Worm (Caenorhabditis elegans): Measurements from ENCODE around the gene srv-25.
A peak's percentile ranks its signal among the peaks of the same experiment; 100 is the strongest.
"Not testable (repeated sequence)": the region's sequence is repeated elsewhere in the genome, so short reads cannot be mapped to it uniquely, and the experiment has no call there.

The srv-25 gene

DNA sequence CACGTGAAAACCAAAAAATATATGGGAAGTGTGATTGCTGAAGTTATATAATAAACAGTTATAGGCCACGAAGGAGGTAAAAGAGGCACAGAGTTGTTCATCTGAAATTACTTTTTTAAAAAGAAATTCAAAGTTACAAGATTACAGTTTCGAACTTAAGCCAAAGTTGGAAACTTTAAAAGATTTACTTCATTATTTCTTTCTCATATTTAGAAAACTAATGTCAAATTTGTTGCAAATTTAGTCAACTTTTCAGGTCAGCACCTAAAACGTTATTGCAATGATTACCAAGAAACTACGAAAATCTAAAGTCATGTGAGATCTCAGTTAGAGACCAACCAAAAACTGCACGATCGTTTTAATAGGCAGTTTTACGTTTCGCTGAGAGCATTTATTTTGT lies at the start of gene srv-25:
Gene srv-25, minus strand, starts transcription at position 101 of the 400 bp plus-strand sequence.
- TF ChIP-seq unc-62 (GFP tag; optimal IDR thresholded peaks at IDR 0.05), result no peak

DNA sequence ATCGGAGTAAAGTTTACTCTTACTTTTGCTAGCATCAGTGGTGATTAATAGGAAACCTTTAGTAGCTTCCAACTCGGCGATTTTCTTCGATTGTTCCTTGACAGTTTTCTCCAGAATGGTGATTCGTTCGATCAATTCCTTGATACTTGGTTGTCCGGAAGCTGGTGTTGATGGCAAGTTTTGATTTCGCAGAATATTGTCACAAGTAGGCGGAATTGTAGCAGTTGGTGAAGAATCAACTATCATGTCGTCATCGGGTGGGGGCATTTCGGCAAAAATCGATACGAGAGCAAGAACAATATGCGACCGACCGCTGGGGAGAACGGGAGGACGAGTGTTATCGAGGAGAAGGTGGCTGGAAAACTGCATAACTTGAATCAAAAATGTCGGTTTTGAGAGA lies 43.7 kb upstream of the srv-25 start, which contains the start of gene Y73B6BL.289:
Gene Y73B6BL.289, plus strand, starts transcription at position 301 of the 400 bp plus-strand sequence.
- TF ChIP-seq unc-62 (GFP tag; optimal IDR thresholded peaks at IDR 0.05), result not testable (repeated sequence)

DNA sequence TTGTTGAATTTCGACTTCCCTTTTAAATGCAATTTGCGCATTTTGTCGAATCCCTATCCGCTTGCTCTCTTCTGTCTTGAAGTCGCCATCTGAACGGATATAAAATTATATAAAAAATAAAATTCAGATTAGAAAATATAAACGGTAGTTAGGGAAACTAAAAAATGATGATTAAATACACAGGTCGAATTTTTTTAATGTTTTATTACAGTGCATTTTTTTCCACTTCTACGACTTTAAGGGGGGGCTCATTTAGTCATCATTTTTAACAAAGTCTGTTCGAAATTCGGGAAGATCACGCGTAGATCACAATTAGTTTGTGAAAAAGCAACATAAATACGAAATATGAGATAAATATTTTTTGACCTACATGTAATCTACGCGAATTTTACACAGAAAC lies 39.3 kb upstream of the srv-25 start, which contains the start of gene Y73B6BL.14:
Gene Y73B6BL.14, minus strand, starts transcription at position 101 of the 400 bp plus-strand sequence.
- TF ChIP-seq unc-62 (GFP tag; optimal IDR thresholded peaks at IDR 0.05), result no peak

DNA sequence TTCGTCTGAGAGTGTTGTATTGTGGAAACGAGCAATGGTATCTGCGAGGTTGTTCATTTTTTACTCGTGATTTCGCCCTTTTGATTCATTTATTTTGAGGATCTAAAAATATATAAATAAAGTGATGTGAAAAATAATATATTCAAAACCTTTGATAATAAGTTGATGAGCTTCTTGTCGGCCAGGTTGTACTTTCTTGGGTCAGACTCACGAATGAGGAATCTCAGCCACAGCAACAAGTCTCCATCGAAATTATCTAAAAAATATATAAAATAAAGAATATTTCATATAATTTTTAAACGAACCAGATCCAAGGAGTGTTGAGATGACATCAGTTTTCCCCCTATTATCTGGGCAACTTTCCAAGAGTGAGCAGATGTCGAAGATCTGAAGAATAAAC lies 38.9 kb upstream of the srv-25 start, which contains the start of gene Y73B6BL.288:
Gene Y73B6BL.288, minus strand, starts transcription at position 101 of the 400 bp plus-strand sequence.
- TF ChIP-seq unc-62 (GFP tag; optimal IDR thresholded peaks at IDR 0.05), result no peak

DNA sequence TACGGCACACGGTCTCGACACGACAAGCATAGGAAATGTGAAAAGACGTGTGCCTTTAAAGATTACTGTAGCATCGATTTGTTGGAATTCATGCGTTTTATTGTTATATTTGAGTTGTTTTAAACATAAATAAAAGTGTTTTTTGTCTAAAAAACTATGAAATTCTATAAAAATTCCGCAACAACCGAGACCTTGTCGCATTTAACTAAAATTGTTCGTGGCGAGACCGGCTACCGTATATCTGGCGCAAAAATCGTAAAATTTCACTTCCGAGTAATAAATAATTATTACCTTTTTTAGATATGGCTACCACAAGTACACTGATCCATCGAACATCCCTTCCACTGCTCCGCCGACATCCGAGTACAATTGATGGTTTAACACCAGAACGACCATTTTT lies 33.8 kb upstream of the srv-25 start, which contains the start of gene ipla-6:
Gene ipla-6, plus strand, starts transcription at position 301 of the 400 bp plus-strand sequence.
- TF ChIP-seq unc-62 (GFP tag; optimal IDR thresholded peaks at IDR 0.05), result no peak

DNA sequence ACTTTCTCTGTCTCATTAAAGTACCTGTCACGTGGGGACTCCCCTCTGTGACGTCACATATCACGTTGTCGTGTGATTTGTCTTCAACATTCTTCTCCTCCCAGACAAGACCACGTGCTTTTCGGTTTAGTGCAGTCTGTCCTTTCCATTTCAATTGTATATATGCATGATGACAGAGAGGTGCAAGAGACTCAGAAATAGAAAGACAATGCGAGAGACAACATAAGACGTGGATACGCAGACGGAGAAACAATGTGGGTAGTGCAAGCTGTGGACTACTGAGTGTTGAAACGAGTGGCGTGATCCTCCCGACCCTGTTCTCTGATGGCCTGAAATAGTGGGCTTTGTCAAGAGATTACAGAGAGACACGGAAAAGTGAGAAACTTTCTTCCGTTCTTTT lies 33.2 kb upstream of the srv-25 start:
- TF ChIP-seq unc-62 (GFP tag; optimal IDR thresholded peaks at IDR 0.05), result peak; percentile 21

DNA sequence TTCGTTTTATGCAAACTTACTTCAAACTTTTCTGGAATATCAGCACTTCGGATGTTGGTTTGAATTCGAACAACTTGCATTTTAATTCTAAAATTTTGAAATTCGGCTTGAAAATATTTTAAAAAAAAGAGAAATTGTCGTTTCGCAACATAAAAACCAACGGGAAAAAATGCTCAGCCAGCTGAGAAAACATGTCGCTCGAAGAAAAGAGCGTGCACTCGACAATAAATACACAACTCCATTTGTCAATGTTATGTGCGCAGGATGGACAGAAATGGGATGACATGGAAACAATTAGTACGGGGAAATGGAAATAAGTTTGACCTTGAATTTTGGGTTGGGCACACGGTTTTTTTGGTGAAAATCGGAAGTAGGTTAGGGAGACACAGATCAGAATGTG lies 32.4 kb upstream of the srv-25 start, which contains the start of gene mif-4:
Gene mif-4, minus strand, starts transcription at position 87 of the 400 bp plus-strand sequence.
- no peak for TF ChIP-seq unc-62 (GFP tag; optimal IDR thresholded peaks at IDR 0.05)

DNA sequence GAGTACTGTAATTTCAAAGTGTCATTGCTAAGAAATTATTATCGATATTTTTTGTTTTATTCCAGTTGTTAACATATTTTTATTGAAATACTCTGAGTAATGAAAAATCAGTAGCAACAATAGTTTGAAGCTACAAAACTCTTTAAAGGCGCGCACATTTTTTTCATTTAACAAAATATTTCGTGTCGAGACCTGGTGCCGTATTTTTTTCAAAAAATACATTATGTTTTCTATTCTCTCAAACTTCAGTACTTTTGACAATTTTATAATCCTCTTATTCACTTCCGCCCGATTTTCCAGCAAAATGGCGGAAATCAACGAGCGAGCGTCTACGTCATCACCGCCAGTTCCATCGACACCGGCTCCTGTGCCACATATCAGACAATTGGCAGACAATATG lies 30.4 kb upstream of the srv-25 start, which contains the start of gene blos-2:
Gene blos-2, plus strand, starts transcription at position 301 of the 400 bp plus-strand sequence.
- TF ChIP-seq unc-62 (GFP tag; optimal IDR thresholded peaks at IDR 0.05), result no peak

DNA sequence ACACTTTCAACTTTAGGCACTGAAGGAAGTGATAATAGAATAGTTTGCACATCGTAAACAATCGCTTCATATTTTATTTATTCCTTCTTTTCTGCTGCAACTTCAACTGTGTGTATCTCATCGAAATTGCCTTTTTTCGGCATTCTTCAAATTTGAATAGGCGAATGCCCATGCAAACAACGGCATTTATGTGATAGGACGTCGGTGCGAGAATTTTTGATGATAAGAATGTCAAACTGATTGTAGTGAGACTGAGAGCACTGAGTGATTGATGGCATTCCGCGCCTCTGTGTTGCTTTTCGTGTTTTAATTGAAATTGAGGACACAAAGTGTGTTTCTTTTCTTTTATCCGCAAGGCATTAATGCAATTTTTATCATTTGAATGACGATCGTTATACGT lies 27.2 kb upstream of the srv-25 start:
- TF ChIP-seq unc-62 (GFP tag; optimal IDR thresholded peaks at IDR 0.05), result no peak

DNA sequence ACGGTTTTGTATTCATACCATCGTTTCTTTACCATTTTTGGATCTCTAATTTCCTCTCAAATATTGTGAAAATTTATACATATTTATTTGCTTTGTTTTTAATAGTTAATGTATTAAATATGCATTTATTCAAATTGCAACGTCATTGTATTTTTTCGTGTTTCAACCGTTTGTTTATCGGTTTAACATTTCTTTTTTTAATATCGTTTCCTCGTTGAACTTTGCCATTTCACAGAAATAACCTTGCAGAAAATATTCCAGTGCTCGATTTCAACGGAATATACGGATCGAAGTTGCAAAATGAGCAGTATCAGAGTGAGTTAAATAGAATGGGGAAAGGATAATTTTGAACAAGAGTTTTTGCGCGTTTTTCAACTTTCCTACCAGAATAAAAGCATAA lies 25.8 kb upstream of the srv-25 start, which contains the start of gene seu-1:
Gene seu-1, plus strand, starts transcription at position 301 of the 400 bp plus-strand sequence.
- no peak for TF ChIP-seq unc-62 (GFP tag; optimal IDR thresholded peaks at IDR 0.05)

DNA sequence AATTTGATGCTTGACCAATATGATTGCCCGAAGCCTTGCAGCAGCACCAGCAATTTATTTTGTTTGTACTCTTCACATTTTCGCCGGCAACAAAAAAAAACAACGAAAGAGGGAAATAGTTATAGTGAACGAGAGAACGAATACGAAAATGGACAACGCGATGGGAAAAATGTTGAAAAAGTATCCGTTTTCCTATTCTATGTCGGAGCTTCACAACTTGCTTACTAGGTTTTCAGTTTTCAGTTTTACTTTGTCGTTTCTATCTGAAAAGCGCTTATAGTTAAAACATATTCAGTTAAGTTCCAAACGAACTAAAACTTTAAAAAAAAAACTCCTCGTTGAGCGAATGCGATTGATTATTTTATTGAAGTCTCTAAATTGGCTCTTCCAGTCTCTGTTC lies 24.7 kb upstream of the srv-25 start:
- TF ChIP-seq unc-62 (GFP tag; optimal IDR thresholded peaks at IDR 0.05), result no peak

DNA sequence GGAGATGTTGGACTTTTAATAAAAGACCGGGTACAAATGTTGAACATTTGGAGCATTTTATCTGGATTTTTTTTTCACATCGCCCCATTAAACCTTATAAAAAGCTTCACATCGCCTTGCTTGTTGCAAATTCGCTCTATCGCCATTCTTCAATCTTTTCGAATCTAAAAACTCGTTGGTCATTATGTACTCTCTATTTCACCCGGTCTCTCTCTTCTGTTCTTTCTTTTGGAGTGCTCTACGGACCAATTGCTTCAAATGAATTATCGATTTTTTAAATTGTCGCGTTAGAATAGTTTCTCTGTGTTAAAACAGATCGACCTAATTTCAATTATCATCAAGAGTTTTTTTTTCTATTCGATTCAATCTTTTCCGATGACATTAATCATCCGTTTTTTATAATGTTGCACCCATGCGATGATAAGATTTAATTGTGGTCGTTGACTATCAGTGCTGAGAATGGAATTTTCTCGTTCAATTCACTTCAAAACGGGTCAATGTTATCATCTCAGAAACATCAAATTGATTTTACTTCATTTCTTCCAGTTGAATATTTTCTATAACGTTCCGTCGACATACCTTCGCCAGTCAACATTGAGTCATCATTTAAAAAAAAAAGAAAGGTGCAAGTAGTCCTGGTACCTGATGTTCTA lies 23.9 kb upstream of the srv-25 start:
- TF ChIP-seq unc-62 (GFP tag; optimal IDR thresholded peaks at IDR 0.05), result no peak

DNA sequence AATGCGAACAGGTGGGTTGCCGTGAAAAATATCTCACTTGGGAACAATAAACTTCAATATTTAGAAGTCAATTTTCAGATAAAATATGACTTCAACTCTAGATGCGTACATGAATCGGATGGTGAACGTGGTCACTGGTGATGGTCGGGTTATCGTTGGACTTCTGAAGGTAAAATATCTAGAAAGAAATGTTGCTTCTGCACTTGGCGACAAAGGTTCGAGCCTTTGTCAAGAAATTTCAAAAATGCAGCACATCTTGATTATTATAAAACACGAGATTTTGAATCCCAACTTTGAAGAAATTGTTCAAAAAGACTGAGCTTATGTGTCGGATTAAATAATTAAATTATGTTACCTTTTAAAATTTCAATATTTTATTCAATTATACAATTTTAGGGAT lies 22.9 kb upstream of the srv-25 start, which contains the start of gene lsm-8:
Gene lsm-8, plus strand, starts transcription at position 79 of the 400 bp plus-strand sequence.
- TF ChIP-seq unc-62 (GFP tag; optimal IDR thresholded peaks at IDR 0.05), result no peak

DNA sequence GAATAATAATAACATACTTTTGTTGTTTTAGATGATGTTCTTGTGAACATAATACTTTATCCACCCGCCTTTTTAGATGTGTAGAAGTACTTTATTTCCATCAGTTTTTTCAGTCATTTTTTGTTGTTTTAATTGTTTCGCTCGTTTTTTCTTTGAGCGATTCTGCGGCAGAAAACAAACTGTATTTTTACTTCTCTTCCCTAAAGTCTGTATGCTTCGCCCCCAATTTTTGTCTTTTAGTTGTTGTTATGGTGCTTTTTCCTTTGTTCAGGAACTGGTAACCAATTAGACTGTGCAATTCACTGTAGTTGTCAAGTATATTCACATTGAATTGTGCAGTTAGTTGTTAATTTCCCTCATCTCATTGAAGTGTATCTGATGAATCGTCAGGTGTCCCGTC lies 22.2 kb upstream of the srv-25 start:
- TF ChIP-seq unc-62 (GFP tag; optimal IDR thresholded peaks at IDR 0.05), result no peak

DNA sequence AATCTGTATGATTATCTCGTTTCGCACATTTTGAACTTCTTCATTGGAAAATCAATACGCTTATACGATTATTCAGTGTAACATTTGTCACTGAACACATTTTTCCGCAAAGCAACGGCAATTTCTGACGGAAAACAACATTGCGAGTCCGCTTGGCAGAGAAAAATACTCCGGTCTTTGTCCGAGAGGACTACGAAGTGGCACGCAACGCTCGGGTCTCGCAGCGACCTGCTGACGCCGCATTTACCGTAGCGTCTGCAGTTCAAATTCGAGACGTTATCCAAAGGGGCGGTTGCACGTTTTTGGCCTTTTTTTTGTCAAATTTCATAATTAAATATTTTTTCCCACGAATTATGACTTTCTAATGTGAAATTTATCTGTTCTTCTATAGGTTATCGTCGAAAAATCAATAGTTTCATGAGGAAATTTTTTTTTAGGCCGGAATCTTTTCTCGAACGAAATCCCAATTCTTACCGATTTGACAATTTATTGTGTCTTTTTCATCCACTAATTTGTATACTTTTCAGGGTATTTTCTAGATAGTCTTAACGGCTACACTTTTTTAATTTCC lies 20.2 kb upstream of the srv-25 start, which contains the start of gene sqd-1:
Gene sqd-1, plus strand, starts transcription at position 521 of the 571 bp plus-strand sequence.
- no peak for TF ChIP-seq unc-62 (GFP tag; optimal IDR thresholded peaks at IDR 0.05)

DNA sequence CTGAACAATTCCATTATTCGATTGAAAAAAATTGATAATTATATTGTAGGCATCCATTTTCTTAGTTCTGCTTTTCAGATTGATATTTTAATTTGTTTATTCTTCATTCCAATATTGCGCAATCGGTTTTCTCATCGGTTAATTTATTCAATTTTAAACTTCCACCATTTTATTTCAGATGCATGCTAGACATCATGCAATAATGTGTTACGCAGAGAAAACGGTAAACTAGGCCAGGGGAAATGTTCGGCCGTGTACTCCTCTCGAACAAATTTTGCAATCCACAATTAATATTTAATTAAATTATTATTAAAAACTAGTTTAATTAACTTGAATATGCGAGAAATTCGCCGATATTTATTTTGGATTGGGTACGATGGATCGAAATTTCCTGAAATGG lies 18.1 kb upstream of the srv-25 start, which contains the start of gene Y73B6BL.29:
Gene Y73B6BL.29, plus strand, starts transcription at position 263 of the 400 bp plus-strand sequence.
- TF ChIP-seq unc-62 (GFP tag; optimal IDR thresholded peaks at IDR 0.05), result no peak

DNA sequence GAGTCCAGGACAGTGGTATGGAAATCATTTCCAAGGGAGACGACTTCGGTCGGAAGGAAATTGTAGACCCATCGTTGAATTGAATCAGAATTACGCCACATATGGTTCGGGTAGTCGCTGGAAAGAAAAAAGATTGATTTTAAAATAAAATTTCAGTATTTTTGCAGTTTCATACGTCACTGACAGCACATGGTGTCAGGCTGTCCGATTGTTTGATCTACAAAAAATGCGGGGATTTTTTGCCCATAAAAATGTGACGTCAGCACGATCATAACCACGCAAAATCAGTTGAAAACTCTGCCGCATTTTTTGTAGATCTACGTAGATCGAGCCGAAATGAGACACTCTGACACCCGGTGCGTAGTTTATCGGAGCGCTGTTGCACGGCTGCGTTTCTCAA lies 13.8 kb upstream of the srv-25 start, which contains the start of gene Y73B6BL.12:
Gene Y73B6BL.12, minus strand, starts transcription at position 101 of the 400 bp plus-strand sequence.
- TF ChIP-seq unc-62 (GFP tag; optimal IDR thresholded peaks at IDR 0.05), result not testable (repeated sequence)

All from whole organism, dauer.